Worm (Caenorhabditis elegans) whole organism, midembryonic: Measurements from ENCODE around the gene Y69A2AR.31.

Source experiments
- T22C8.4 ChIP-seq: fragments of 200-800 bp; sonication (Bioruptor generic); IDR thresholded peaks from 2 replicates; pipeline ENCODE4 v1.3.6; 2022; ENCODE audit warnings: missing genetic modification characterization, missing compliant biosample characterization
- cog-1 ChIP-seq: sonication (generic microtip); optimal IDR thresholded peaks from 2 replicates; lab custom pipeline; 2016; ENCODE audit warnings: missing genetic modification characterization, missing compliant biosample characterization
- flt-1 ChIP-seq: fragments of 200-800 bp; sonication (Bioruptor generic); IDR thresholded peaks from 2 replicates; pipeline ENCODE4 v1.3.6; 2022; ENCODE audit warnings: missing genetic modification characterization, missing compliant biosample characterization
- klf-2 ChIP-seq: fragments of 200-800 bp; sonication (Bioruptor generic); conservative IDR thresholded peaks from 2 replicates; pipeline ENCODE4 v1.3.6; 2022; ENCODE audit warnings: missing genetic modification reagents, missing genetic modification characterization, missing compliant biosample characterization
- med-1 ChIP-seq: sonication (generic microtip); optimal IDR thresholded peaks from 2 replicates; lab custom pipeline; 2017; ENCODE audit warnings: missing genetic modification characterization, mild to moderate bottlenecking, missing compliant biosample characterization, antibody characterized with exemption, missing genetic modification reagents; ENCODE audit not compliant: insufficient read depth
- ref-1 ChIP-seq: fragments of 200-800 bp; sonication (Bioruptor generic); conservative IDR thresholded peaks from 2 replicates; pipeline ENCODE4 v1.3.6; 2022; ENCODE audit warnings: missing genetic modification reagents, missing genetic modification characterization, missing compliant biosample characterization
- tab-1 ChIP-seq: fragments of 200-800 bp; sonication (Bioruptor generic); IDR thresholded peaks from 2 replicates; pipeline ENCODE4 v1.3.6; 2022; ENCODE audit warnings: missing genetic modification characterization, missing compliant biosample characterization
- ztf-23 ChIP-seq: fragments of 200-800 bp; sonication (Bioruptor generic); IDR thresholded peaks from 2 replicates; pipeline ENCODE4 v1.3.6; 2022; ENCODE audit warnings: missing genetic modification reagents, missing genetic modification characterization, missing compliant biosample characterization
- ztf-29 ChIP-seq: fragments of 200-800 bp; sonication (Bioruptor generic); IDR thresholded peaks from 2 replicates; pipeline ENCODE4 v1.3.6; 2022; ENCODE audit warnings: missing genetic modification reagents, missing genetic modification characterization, missing compliant biosample characterization

Y69A2AR.31 gene

DNA sequence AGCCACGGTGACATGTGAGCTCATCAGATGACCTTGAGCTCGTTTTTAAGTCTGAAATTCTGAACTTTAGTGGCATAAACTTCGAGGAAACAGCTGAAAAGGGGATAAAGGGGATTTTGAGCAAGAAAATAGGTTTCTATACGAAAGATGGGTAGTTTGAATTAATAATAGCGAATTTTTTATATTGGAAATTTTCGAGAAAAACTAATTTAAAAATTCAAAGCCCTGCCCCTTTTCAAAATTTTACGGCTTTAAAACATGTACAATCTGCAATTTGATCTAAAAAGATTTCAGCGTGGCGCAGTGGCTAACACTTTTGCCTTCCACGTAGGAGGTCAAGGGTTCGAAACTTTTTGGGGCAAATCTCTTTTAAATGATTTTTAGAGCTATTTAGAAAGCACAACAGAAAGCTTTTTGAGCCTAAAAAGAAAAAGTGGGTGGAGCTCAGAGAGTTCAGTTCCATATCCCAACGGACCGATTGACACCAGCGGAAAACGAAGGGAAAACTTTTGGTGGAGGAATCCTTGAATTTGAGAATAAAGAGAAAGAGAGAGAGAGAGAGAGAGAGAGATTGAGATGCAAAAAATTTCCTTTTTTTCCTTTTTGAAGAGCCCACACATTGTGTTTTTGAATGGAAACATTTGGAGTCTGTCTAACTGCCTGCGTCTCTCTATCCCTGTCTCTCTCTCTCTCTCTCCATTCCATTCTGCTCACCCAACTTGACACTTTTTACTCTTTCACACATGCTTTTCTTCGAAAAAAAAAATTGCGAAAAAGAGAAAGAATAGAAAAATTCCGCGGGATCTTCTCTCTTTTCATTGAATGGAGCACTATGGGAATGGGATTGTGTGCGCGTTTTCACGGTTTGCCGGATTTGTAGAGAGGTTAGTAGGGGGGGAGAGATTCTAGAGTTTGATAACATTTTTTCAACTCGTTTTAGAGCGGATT, at the start of gene Y69A2AR.31:
Y69A2AR.31 (minus strand) TSS at position 51 of the 948 bp plus-strand sequence.
- TF ChIP-seq klf-2 (GFP tag; lab: Robert Waterston, UW) (no peak), T22C8.4 (no peak), flt-1 (GFP tag; lab: Robert Waterston, UW) (no peak), tab-1 (GFP tag; lab: Robert Waterston, UW) (no peak), ztf-23 (GFP tag; lab: Robert Waterston, UW) (no peak), med-1 (GFP tag; lab: Kevin White, UChicago) (no peak), cog-1 (tag; lab: Kevin White, UChicago) (no peak), ztf-29 (no peak), ref-1 (GFP tag; lab: Robert Waterston, UW) (no peak)

DNA sequence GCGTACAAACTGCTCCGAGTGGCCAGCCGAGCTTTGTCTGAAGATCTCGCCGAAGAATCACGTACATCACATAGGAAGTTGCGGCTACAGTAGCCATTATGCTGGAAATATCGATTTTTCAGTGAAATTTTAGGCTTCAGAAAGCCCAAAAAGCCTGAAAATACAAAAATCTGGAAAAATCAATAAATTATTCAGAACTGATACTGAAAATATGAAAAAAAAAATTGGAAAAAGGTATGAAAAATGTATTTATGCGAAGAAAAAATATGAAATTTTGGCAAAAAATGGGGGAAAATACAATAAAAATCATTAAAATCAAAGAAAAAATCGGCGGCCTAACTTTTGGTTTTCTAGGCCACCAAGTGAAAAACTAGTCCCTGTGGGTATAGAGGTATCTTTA, 49.1 kb upstream of the Y69A2AR.31 start, which contains the start of gene Y94H6A.12:
Y94H6A.12 (minus strand) TSS at position 101 of the 400 bp plus-strand sequence.
- no peak for TF ChIP-seq ztf-23 (GFP tag; lab: Robert Waterston, UW)
- TF ChIP-seq ztf-29: no peak
- TF ChIP-seq med-1 (GFP tag; lab: Kevin White, UChicago): no peak
- TF ChIP-seq cog-1 (tag; lab: Kevin White, UChicago): no peak

DNA sequence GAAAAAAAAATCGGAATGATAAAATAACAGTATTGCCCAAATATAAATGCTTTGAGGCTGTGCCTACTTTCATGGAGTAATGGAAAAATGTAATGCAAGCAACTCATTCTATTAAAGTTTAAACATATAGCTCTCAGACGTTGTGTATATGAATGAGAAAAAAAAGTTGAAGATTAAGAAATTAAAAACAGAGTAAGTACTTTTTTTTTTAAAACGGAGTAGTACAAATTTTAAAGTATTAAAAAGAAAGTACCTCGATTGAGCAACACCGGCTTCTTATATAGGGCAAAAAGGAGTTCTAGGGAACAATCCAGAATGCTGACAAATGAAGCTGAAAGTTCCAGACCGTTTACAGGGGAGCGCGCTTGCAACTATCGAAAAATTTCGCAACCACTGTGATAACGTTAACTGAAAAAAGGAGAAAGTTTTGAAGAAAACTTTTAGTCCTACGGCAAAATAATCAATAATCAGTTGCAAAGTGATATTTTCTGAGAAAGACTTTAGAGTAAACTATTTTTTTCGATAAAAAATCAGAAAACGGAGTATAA, 47.4 kb upstream of the Y69A2AR.31 start:
- TF ChIP-seq tab-1 (GFP tag; lab: Robert Waterston, UW): no peak
- no peak for TF ChIP-seq klf-2 (GFP tag; lab: Robert Waterston, UW)
- TF ChIP-seq med-1 (GFP tag; lab: Kevin White, UChicago): no peak
- no peak for TF ChIP-seq cog-1 (tag; lab: Kevin White, UChicago)
- TF ChIP-seq ztf-23 (GFP tag; lab: Robert Waterston, UW): no peak
- no peak for TF ChIP-seq T22C8.4
- TF ChIP-seq ztf-29: no peak
- no peak for TF ChIP-seq ref-1 (GFP tag; lab: Robert Waterston, UW)
- no peak for TF ChIP-seq flt-1 (GFP tag; lab: Robert Waterston, UW)

DNA sequence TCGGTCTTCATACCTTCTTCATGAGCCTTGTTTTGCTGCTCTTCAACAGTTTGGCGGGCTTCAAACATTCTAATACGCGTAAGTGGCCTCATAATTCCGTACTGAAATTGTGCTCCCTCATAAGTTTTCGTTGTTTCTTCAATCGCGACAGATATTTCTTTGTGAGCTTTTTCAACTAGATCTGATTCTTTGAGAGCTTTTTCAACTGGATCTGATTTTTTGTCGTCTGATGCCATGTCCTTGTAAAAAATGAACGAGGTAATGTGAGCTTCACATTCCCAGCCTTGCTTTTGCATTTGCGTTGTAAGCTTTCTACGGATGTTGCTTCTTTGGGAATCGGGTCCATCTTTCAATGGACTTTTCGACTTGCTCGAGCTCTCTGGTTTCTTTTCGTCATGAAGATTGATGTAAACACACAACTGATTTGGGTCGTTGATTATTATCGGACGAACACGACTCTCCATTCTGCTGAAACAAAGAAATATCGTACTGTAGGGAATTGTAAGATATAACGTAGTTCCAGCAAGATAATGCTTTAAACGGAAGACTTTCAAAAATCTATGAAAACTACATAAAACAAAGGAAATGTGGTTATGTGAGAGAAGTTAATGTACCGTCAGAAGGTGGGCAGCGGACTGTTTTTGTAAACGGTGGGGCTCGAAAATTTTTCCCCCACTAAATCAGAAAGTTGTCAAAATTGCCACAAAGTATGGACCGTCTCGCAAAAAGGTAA, 46.6 kb upstream of the Y69A2AR.31 start, which contains the start of gene Y94H6A.10:
Y94H6A.10 (minus strand) TSS at position 464 of the 733 bp plus-strand sequence.
- TF ChIP-seq klf-2 (GFP tag; lab: Robert Waterston, UW) (no peak), cog-1 (tag; lab: Kevin White, UChicago) (no peak), ref-1 (GFP tag; lab: Robert Waterston, UW) (no peak)

DNA sequence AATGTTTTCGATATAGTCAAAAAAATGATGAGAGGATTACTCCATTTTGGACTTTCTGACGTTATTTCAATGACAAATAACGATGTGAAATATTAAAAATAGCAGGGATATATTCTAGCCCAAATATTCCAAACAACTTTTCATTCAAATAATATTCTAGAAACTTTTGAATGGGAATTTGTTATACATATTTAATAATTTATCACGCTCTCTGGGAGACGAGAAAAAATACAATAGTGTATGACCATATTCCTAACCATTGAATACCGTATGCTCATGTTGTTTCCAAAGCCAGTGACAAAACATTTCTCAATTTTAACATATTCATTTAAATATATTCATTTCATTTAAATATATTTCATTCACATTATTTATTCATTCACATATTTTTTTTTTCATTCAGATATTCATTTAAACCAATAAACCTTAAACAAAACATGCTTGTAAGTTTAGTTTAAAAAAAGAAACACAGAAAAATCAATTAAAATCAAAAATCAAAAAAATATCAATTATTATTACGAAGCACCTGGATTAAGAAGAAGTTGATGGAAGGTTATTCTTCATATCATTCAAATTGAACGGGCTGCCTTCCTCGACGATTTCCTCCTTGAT, 45.9 kb upstream of the Y69A2AR.31 start:
- TF ChIP-seq ztf-23 (GFP tag; lab: Robert Waterston, UW) (no peak), flt-1 (GFP tag; lab: Robert Waterston, UW) (no peak), klf-2 (GFP tag; lab: Robert Waterston, UW) (no peak), ztf-29 (no peak)

DNA sequence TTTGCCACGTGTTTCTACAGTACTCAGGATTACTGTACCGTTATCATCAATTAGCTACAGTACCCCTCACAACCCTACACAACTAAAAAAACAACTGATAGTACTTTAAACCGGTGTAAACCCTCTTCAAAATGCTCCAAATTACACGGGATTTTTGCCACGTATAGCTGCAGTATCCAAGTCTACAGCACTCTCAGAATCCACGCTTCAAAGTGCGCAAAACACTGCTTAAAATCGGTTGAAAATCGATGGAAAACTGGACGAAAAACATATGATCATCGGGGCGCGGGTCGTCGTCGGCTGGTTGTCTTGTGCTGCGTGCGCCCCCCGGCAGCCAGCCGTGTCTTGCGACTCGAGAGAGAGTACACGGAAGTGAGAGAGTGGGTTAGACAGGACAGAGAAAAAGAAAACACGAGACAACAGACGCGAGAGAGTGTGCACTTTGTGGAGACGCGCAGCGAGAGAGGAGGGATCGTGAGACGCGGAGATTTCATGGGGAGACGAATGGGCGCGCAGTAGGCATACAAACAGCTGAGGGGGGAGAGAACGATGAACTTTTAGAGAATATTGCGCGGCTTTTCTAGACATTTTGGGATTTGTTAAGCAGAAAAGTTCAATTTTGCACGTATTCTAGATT, 44.6 kb upstream of the Y69A2AR.31 start:
- TF ChIP-seq cog-1 (tag; lab: Kevin White, UChicago) (no peak), ztf-23 (GFP tag; lab: Robert Waterston, UW) (no peak), ref-1 (GFP tag; lab: Robert Waterston, UW) (no peak), T22C8.4 (no peak), flt-1 (GFP tag; lab: Robert Waterston, UW) (peak; percentile 45; the same call in 1 of the 2 replicates), klf-2 (GFP tag; lab: Robert Waterston, UW) (no peak), med-1 (GFP tag; lab: Kevin White, UChicago) (no peak), ztf-29 (no peak), tab-1 (GFP tag; lab: Robert Waterston, UW) (no peak)

DNA sequence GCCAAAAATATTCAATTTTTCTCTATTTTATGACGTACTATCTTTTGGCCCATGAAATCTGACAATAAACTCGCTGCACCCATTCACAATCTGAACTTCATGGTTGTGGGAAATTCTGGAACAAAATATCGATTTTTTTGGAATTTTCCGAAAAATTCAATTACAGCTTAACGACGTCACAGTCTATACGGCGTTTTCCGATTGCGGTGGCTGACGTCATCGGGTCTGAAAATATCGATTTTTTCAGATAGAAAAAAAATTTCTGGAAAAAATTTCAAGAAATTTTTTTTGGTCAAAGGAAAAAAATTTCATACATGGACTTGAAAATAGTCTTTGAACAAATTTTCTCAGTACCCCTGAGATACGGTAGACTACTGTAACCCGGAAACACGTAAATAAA, 43.2 kb upstream of the Y69A2AR.31 start, which contains the start of gene ubc-8:
ubc-8 (minus strand) TSS at position 227 of the 400 bp plus-strand sequence.
- TF ChIP-seq cog-1 (tag; lab: Kevin White, UChicago) (no peak), T22C8.4 (0 out of 2 replicates have a peak, but pooled peaks have one; percentile 40)

DNA sequence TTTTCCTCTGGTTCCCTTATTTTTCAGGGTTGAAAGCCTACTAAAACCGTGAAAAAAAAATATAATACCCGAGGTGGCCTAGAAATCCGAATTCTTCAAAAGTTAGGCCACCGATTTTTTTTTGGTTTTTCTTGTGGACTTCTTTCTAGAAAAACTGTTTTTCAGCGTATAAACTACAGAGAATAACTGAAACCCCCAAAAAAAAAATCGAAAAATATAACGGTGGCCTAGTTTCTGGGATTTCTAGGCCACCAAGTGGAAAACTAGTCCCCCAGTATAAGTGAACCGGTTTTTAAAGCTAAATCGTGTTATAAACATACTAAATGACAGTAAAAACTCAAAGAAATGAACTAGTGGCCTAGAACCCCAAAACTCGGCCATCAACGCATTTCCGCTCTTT, 41.9 kb upstream of the Y69A2AR.31 start:
- no peak for TF ChIP-seq flt-1 (GFP tag; lab: Robert Waterston, UW)
- no peak for TF ChIP-seq ztf-23 (GFP tag; lab: Robert Waterston, UW)

DNA sequence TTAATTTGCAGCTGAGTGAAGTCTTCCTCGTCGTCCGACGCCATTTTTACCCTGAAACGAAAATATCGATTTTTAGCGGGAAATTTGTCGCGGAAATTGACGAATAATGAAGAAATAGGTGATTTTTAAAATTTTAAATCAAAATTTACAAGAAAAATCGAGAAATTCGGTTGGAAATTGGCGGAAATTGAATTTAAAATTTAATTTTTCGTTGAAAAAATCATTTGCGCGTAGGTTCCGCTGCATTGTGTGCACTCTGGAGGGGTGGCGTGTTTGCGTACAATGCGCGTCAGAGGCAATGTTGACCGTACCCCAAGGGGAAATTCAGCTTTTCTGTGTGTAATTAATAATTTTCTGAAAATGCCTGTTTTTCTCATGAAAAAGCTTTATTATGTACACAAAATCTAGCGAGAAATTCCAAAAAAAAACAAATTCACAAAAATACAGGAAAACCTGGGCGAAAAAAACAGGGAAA, 40.2 kb upstream of the Y69A2AR.31 start, which contains the start of gene Y94H6A.5:
Y94H6A.5 (minus strand) TSS at position 51 of the 475 bp plus-strand sequence.
- TF ChIP-seq T22C8.4 (no peak), ztf-29 (no peak), flt-1 (GFP tag; lab: Robert Waterston, UW) (no peak)
